Fruit fly (Drosophila melanogaster) whole organism, embryonic: Measurements from ENCODE around the gene Pc.

Experiments
- Antp ChIP-seq: fragments of 200-800 bp; sonication (Bioruptor generic); optimal IDR thresholded peaks from 3 replicates; lab custom pipeline; 2016; ENCODE audit warnings: missing biosample characterization, missing genetic modification characterization
- Atf6 ChIP-seq: fragments of 200-800 bp; sonication (Bioruptor generic); IDR thresholded peaks from 2 replicates; pipeline ENCODE4 v1.3.6; 2022; ENCODE audit warnings: missing biosample characterization, missing genetic modification characterization
- Blimp-1 ChIP-seq: fragments of 200-800 bp; sonication (Bioruptor generic); optimal IDR thresholded peaks from 3 replicates; lab custom pipeline; 2018; ENCODE audit warnings: missing biosample characterization, missing genetic modification characterization, mild to moderate bottlenecking, moderate library complexity, missing genetic modification reagents
- CG10654 ChIP-seq: fragments of 200-800 bp; sonication (Bioruptor generic); optimal IDR thresholded peaks from 2 replicates; lab custom pipeline; 2016; ENCODE audit warnings: missing biosample characterization, missing genetic modification characterization
- CG11504 ChIP-seq: fragments of 200-800 bp; sonication (Bioruptor generic); optimal IDR thresholded peaks from 3 replicates; lab custom pipeline; 2019; ENCODE audit warnings: missing biosample characterization, mild to moderate bottlenecking, missing genetic modification characterization, moderate library complexity
- CG11695 ChIP-seq: fragments of 200-800 bp; sonication (Bioruptor generic); IDR thresholded peaks from 3 replicates; pipeline ENCODE4 v1.3.6; 2022; ENCODE audit warnings: missing biosample characterization, missing genetic modification characterization
- CG12236 ChIP-seq: fragments of 200-800 bp; sonication (Bioruptor generic); optimal IDR thresholded peaks from 2 replicates; lab custom pipeline; 2016; ENCODE audit warnings: missing biosample characterization, missing genetic modification characterization
- CG12299 ChIP-seq: fragments of 200-800 bp; sonication (Bioruptor generic); optimal IDR thresholded peaks from 2 replicates; lab custom pipeline; 2018; ENCODE audit warnings: missing biosample characterization, mild to moderate bottlenecking, missing genetic modification characterization
- CG12744 ChIP-seq: fragments of 200-800 bp; sonication (Bioruptor generic); optimal IDR thresholded peaks from 2 replicates; lab custom pipeline; 2016; ENCODE audit warnings: missing biosample characterization, missing genetic modification characterization
- CG12769 ChIP-seq: fragments of 200-800 bp; sonication (Bioruptor generic); optimal IDR thresholded peaks from 2 replicates; lab custom pipeline; 2019; ENCODE audit warnings: missing biosample characterization, mild to moderate bottlenecking, missing genetic modification characterization, moderate library complexity
- CG13287 ChIP-seq: fragments of 200-800 bp; sonication (Bioruptor generic); IDR thresholded peaks from 2 replicates; pipeline ENCODE4 v1.3.6; 2022; ENCODE audit warnings: missing biosample characterization, missing genetic modification characterization; ENCODE audit not compliant: partially characterized antibody
- CG17568 ChIP-seq: fragments of 200-800 bp; sonication (Bioruptor generic); optimal IDR thresholded peaks from 2 replicates; lab custom pipeline; 2018; ENCODE audit warnings: missing biosample characterization, mild to moderate bottlenecking, missing genetic modification characterization, moderate library complexity
- CG1792 ChIP-seq: fragments of 200-800 bp; sonication (Bioruptor generic); optimal IDR thresholded peaks from 2 replicates; lab custom pipeline; 2016; ENCODE audit warnings: missing biosample characterization, missing genetic modification characterization
- CG2120 ChIP-seq: fragments of 200-800 bp; sonication (Bioruptor generic); optimal IDR thresholded peaks from 3 replicates; lab custom pipeline; 2016; ENCODE audit warnings: missing biosample characterization, missing genetic modification characterization
- CG2199 ChIP-seq: fragments of 200-800 bp; sonication (Bioruptor generic); IDR thresholded peaks from 3 replicates; pipeline ENCODE4 v1.3.6; 2022; ENCODE audit warnings: missing biosample characterization, missing genetic modification characterization
- CG2875 ChIP-seq: fragments of 200-800 bp; sonication (Bioruptor generic); optimal IDR thresholded peaks from 2 replicates; lab custom pipeline; 2017; ENCODE audit warnings: missing biosample characterization, mild to moderate bottlenecking, missing genetic modification characterization, missing genetic modification reagents
- CG3726 ChIP-seq: fragments of 200-800 bp; sonication (Bioruptor generic); IDR thresholded peaks from 3 replicates; pipeline ENCODE4, ENCODE4 v1.3.6; 2022; ENCODE audit warnings: missing biosample characterization, missing genetic modification characterization
- CG4282 ChIP-seq: fragments of 200-800 bp; sonication (Bioruptor generic); optimal IDR thresholded peaks from 2 replicates; lab custom pipeline; 2016; ENCODE audit warnings: missing biosample characterization, missing genetic modification characterization
- CG4707 ChIP-seq: fragments of 200-800 bp; sonication (Bioruptor generic); optimal IDR thresholded peaks from 2 replicates; lab custom pipeline; 2018; ENCODE audit warnings: missing biosample characterization, mild to moderate bottlenecking, missing genetic modification characterization, moderate library complexity
- CG7963 ChIP-seq: fragments of 200-800 bp; sonication (Bioruptor generic); IDR thresholded peaks from 3 replicates; pipeline ENCODE4 v1.3.6; 2022; ENCODE audit warnings: missing biosample characterization, missing genetic modification characterization; ENCODE audit not compliant: partially characterized antibody
- CG9609 ChIP-seq: fragments of 200-800 bp; sonication (Bioruptor generic); optimal IDR thresholded peaks from 3 replicates; lab custom pipeline; 2016; ENCODE audit warnings: missing biosample characterization, missing genetic modification characterization
- Dll ChIP-seq: fragments of 200-800 bp; sonication (Bioruptor generic); IDR thresholded peaks from 4 replicates; pipeline ENCODE4 v1.3.6; 2022; ENCODE audit warnings: missing biosample characterization, missing genetic modification characterization; ENCODE audit not compliant: partially characterized antibody
- Doc2 ChIP-seq: fragments of 200-800 bp; sonication (Bioruptor generic); IDR thresholded peaks from 2 replicates; pipeline ENCODE4 v1.3.6; 2022; ENCODE audit warnings: missing biosample characterization, missing genetic modification characterization
- Elba2 ChIP-seq: fragments of 200-800 bp; sonication (Bioruptor generic); optimal IDR thresholded peaks from 3 replicates; lab custom pipeline; 2016; ENCODE audit warnings: missing biosample characterization, missing genetic modification characterization
- HmgD ChIP-seq: fragments of 200-800 bp; sonication (Bioruptor generic); optimal IDR thresholded peaks from 3 replicates; lab custom pipeline; 2016; ENCODE audit warnings: missing biosample characterization, missing genetic modification characterization
- Hsf ChIP-seq: fragments of 200-800 bp; sonication (Bioruptor generic); optimal IDR thresholded peaks from 3 replicates; lab custom pipeline; 2016; ENCODE audit warnings: missing biosample characterization, missing genetic modification characterization
- Myb ChIP-seq: fragments of 200-800 bp; sonication (Bioruptor generic); optimal IDR thresholded peaks from 2 replicates; lab custom pipeline; 2016; ENCODE audit warnings: missing biosample characterization, missing genetic modification characterization
- Nf-YB ChIP-seq: fragments of 200-800 bp; sonication (Bioruptor generic); optimal IDR thresholded peaks from 3 replicates; lab custom pipeline; 2019; ENCODE audit warnings: missing biosample characterization, mild to moderate bottlenecking, missing genetic modification characterization, moderate library complexity
- Side ChIP-seq: fragments of 200-800 bp; sonication (Bioruptor generic); optimal IDR thresholded peaks from 2 replicates; lab custom pipeline; 2016; ENCODE audit warnings: missing biosample characterization, missing genetic modification characterization
- Spps ChIP-seq: fragments of 200-800 bp; sonication (Bioruptor generic); optimal IDR thresholded peaks from 2 replicates; lab custom pipeline; 2018; ENCODE audit warnings: missing biosample characterization, mild to moderate bottlenecking, missing genetic modification characterization
- Stat92E ChIP-seq, 3 experiments: fragments of >200 bp in 2 of 3; fragments of 200-800 bp in 1 of 3; sonication (Bioruptor generic) in 1 of 3; optimal IDR thresholded peaks; 2 replicates each; lab custom pipeline; 2017 to 2019; ENCODE audit warnings: missing biosample characterization in 3 of 3, missing genetic modification characterization in 3 of 3, mild to moderate bottlenecking in 1 of 3, moderate library complexity in 1 of 3
- ac ChIP-seq: fragments of 200-800 bp; sonication (Bioruptor generic); optimal IDR thresholded peaks from 3 replicates; lab custom pipeline; 2017; ENCODE audit warnings: missing biosample characterization, mild to moderate bottlenecking, missing genetic modification characterization
- ash1 ChIP-seq: fragments of 200-800 bp; sonication (Bioruptor generic); optimal IDR thresholded peaks from 2 replicates; lab custom pipeline; 2018; ENCODE audit warnings: missing biosample characterization, mild to moderate bottlenecking, missing genetic modification characterization
- dmrt11E ChIP-seq: fragments of 200-800 bp; sonication (Bioruptor generic); optimal IDR thresholded peaks from 3 replicates; lab custom pipeline; 2018; ENCODE audit warnings: missing biosample characterization, mild to moderate bottlenecking, missing genetic modification characterization, moderate library complexity
- dysf ChIP-seq: fragments of 200-800 bp; sonication (Bioruptor generic); IDR thresholded peaks from 3 replicates; pipeline ENCODE4 v1.3.6; 2022; ENCODE audit warnings: missing biosample characterization, missing genetic modification characterization
- emc ChIP-seq: fragments of 200-800 bp; sonication (Bioruptor generic); optimal IDR thresholded peaks from 2 replicates; lab custom pipeline; 2016; ENCODE audit warnings: missing biosample characterization, missing genetic modification characterization
- fu2 ChIP-seq: fragments of 200-800 bp; sonication (Bioruptor generic); optimal IDR thresholded peaks from 2 replicates; lab custom pipeline; 2016; ENCODE audit warnings: missing biosample characterization, missing genetic modification characterization
- gem ChIP-seq: fragments of 200-800 bp; sonication (Bioruptor generic); optimal IDR thresholded peaks from 2 replicates; lab custom pipeline; 2019; ENCODE audit warnings: missing biosample characterization, mild to moderate bottlenecking, missing genetic modification characterization, moderate library complexity
- grau ChIP-seq: fragments of 200-800 bp; optimal IDR thresholded peaks from 3 replicates; lab custom pipeline; 2019; ENCODE audit warnings: missing biosample characterization, mild to moderate bottlenecking, missing genetic modification characterization, moderate library complexity
- kah ChIP-seq: fragments of 200-800 bp; sonication (Bioruptor generic); optimal IDR thresholded peaks from 2 replicates; lab custom pipeline; 2018; ENCODE audit warnings: missing biosample characterization, mild to moderate bottlenecking, missing genetic modification characterization
- luna ChIP-seq: fragments of 200-800 bp; sonication (Bioruptor generic); optimal IDR thresholded peaks from 2 replicates; lab custom pipeline; 2016; ENCODE audit warnings: missing biosample characterization, missing genetic modification characterization
- mld ChIP-seq: fragments of 200-800 bp; sonication (Bioruptor generic); IDR thresholded peaks from 3 replicates; pipeline ENCODE4 v1.3.6; 2022; ENCODE audit warnings: missing biosample characterization, missing genetic modification characterization; ENCODE audit not compliant: partially characterized antibody
- nerfin-1 ChIP-seq: fragments of 200-800 bp; sonication (Bioruptor generic); optimal IDR thresholded peaks from 3 replicates; lab custom pipeline; 2019; ENCODE audit warnings: missing biosample characterization, mild to moderate bottlenecking, missing genetic modification characterization, moderate library complexity
- odd ChIP-seq: fragments of 200-800 bp; sonication (Bioruptor generic); optimal IDR thresholded peaks from 2 replicates; lab custom pipeline; 2017; ENCODE audit warnings: missing biosample characterization, mild to moderate bottlenecking, missing genetic modification characterization
- otp ChIP-seq: fragments of 200-800 bp; sonication (Bioruptor generic); IDR thresholded peaks from 3 replicates; pipeline ENCODE4, ENCODE4 v1.3.6; 2022; ENCODE audit warnings: missing biosample characterization, missing genetic modification characterization
- prd ChIP-seq, 3 experiments: fragments of >200 bp in 2 of 3; fragments of 200-800 bp in 1 of 3; sonication (Bioruptor generic) in 1 of 3; optimal IDR thresholded peaks in 2 of 3; IDR thresholded peaks in 1 of 3; 2 replicates in 2 of 3; 3 replicates in 1 of 3; pipeline versions ENCODE4 v1.3.6 to Lab custom; 2017 to 2022; ENCODE audit warnings: missing biosample characterization in 1 of 3, missing genetic modification characterization in 1 of 3
- stwl ChIP-seq: fragments of 200-800 bp; sonication (Bioruptor generic); optimal IDR thresholded peaks from 3 replicates; lab custom pipeline; 2018; ENCODE audit warnings: missing biosample characterization, mild to moderate bottlenecking, missing genetic modification characterization, moderate library complexity
- tio ChIP-seq: fragments of 200-800 bp; sonication (Bioruptor generic); optimal IDR thresholded peaks from 2 replicates; lab custom pipeline; 2017; ENCODE audit warnings: missing biosample characterization, missing genetic modification characterization, inconsistent platforms

Pc gene

dm6 chr3L:21317416-21318259, at the start of gene Pc (continued):
- TF ChIP-seq emc (GFP tag; lab: Kevin White, UChicago) (no peak), mld (GFP tag; lab: Robert Waterston, UW) (peak; percentile 65; the same call in 1 of the 3 replicates), Atf6 (GFP tag; lab: Robert Waterston, UW) (no peak), nerfin-1 (tag; lab: Kevin White, UChicago) (no peak), CG12236 (GFP tag; lab: Kevin White, UChicago) (no peak), fu2 (GFP tag; lab: Kevin White, UChicago) (peak; percentile 1), CG4282 (GFP tag; lab: Kevin White, UChicago) (peak; percentile 40), Doc2 (GFP tag; lab: Robert Waterston, UW) (no peak), otp (no peak), Side (GFP tag; lab: Kevin White, UChicago) (no peak), CG2875 (GFP tag; lab: Kevin White, UChicago) (no peak), HmgD (GFP tag; lab: Kevin White, UChicago) (peak; percentile 83), odd (no peak), grau (tag; lab: Kevin White, UChicago) (peak; percentile 17), CG13287 (GFP tag; lab: Robert Waterston, UW) (peak; percentile 89), CG7963 (GFP tag; lab: Robert Waterston, UW) (peak; percentile 78), dysf (no peak), prd (optimal IDR thresholded peaks at IDR 0.05; lab: Kevin White, UChicago) (no peak), prd (GFP tag; IDR thresholded peaks at IDR 0.05; lab: Robert Waterston, UW) (no peak), dmrt11E (tag; lab: Kevin White, UChicago) (no peak), Stat92E (GFP tag; optimal IDR thresholded peaks at IDR 0.05; lab: Kevin White, UChicago) (no peak), tio (GFP tag; lab: Kevin White, UChicago) (no peak), Dll (GFP tag; lab: Robert Waterston, UW) (peak; percentile 84), Hsf (GFP tag; lab: Kevin White, UChicago) (no peak), Blimp-1 (GFP tag; lab: Kevin White, UChicago) (no peak), Nf-YB (GFP tag; lab: Kevin White, UChicago) (no peak), CG2120 (GFP tag; lab: Kevin White, UChicago) (peak; percentile 39), Myb (GFP tag; lab: Kevin White, UChicago) (peak; percentile 73), CG11504 (peak; percentile 56), ash1 (GFP tag; lab: Kevin White, UChicago) (no peak), CG12744 (GFP tag; lab: Kevin White, UChicago) (no peak), CG10654 (GFP tag; lab: Kevin White, UChicago) (no peak), gem (no peak), CG3726 (GFP tag; lab: Robert Waterston, UW) (no peak), CG12769 (tag; lab: Kevin White, UChicago) (peak; percentile 35), CG4707 (GFP tag; lab: Kevin White, UChicago) (no peak), CG17568 (GFP tag; lab: Kevin White, UChicago) (no peak), CG1792 (GFP tag; lab: Kevin White, UChicago) (no peak), Antp (GFP tag; lab: Kevin White, UChicago) (no peak), ac (no peak), CG11695 (GFP tag; lab: Robert Waterston, UW) (no peak), CG12299 (no peak), luna (no peak), CG9609 (GFP tag; lab: Kevin White, UChicago) (peak; percentile 4), kah (GFP tag; lab: Kevin White, UChicago) (no peak), CG2199 (GFP tag; lab: Robert Waterston, UW) (no peak), Spps (tag; lab: Kevin White, UChicago) (no peak), Elba2 (no peak), stwl (peak; percentile 89)
